Worm (Caenorhabditis elegans): ENCODE data around the gene rfip-1.

Gene rfip-1

DNA sequence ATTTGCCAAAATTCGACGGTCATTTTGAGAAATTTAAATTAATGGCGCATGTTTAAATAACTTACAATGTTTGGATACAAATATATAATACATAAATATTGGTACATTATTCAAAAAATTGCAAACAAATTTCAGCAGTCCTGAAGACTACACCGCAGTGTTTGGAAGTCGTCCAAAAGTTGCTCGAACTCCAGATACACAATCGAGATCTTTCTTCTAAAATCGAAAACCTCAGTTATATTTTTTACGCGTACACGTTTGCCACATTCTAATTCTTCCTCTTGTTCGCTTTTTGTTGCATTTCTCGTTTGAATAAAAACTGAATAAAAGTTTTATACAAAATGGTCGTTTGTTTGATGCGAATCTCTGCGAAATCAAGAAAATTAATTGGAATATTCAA lies 19.9 kb downstream of the rfip-1 start, which contains the start of gene tsp-18:
Gene tsp-18 (plus strand): TSS at position 301 of the 400 bp plus-strand sequence.
- TF ChIP-seq elt-3 (tag; optimal IDR thresholded peaks at IDR 0.05) (no peak), mbf-1 (tag; optimal IDR thresholded peaks at IDR 0.05) (no peak), unc-39 (tag; optimal IDR thresholded peaks at IDR 0.05) (no peak)

ce11 chrII:5906274-5906673 lies 21.9 kb downstream of the rfip-1 start, which contains the start of gene F59G1.8:
Gene F59G1.8, plus strand, starts transcription at chrII:5906566.
- TF ChIP-seq dmd-4 (tag; optimal IDR thresholded peaks at IDR 0.05) (no peak), sma-9 (GFP tag; optimal IDR thresholded peaks at IDR 0.05) (no peak), sma-9 (tag; optimal IDR thresholded peaks at IDR 0.05) (no peak), gmeb-1 (tag; optimal IDR thresholded peaks at IDR 0.05) (no peak), lin-11 (tag; optimal IDR thresholded peaks at IDR 0.05) (no peak), lin-39 (tag; optimal IDR thresholded peaks at IDR 0.05) (no peak), nhr-23 (tag; optimal IDR thresholded peaks at IDR 0.05) (no peak), skn-1 (tag; optimal IDR thresholded peaks at IDR 0.05) (no peak), R02D3.7 (tag; optimal IDR thresholded peaks at IDR 0.05) (no peak), unc-55 (GFP tag; optimal IDR thresholded peaks at IDR 0.05) (no peak), ztf-11 (tag; optimal IDR thresholded peaks at IDR 0.05) (no peak), mab-5 (tag; optimal IDR thresholded peaks at IDR 0.05) (no peak), lsy-2 (tag; optimal IDR thresholded peaks at IDR 0.05) (no peak), sem-4 (tag; optimal IDR thresholded peaks at IDR 0.05) (no peak)

ce11 chrII:5907482-5907881 lies 23.1 kb downstream of the rfip-1 start, which contains the start of gene vps-35:
Gene vps-35, plus strand, starts transcription at chrII:5907816.
- TF ChIP-seq egl-27 (tag; optimal IDR thresholded peaks at IDR 0.05), result no peak
- TF ChIP-seq nhr-77 (tag; optimal IDR thresholded peaks at IDR 0.05), result no peak
- no peak for TF ChIP-seq nhr-11 (tag; optimal IDR thresholded peaks at IDR 0.05)
- no peak for TF ChIP-seq unc-62 (GFP tag; optimal IDR thresholded peaks at IDR 0.05)
- TF ChIP-seq nhr-23 (tag; optimal IDR thresholded peaks at IDR 0.05), result no peak
- no peak for TF ChIP-seq nhr-12 (tag; optimal IDR thresholded peaks at IDR 0.05)
- no peak for TF ChIP-seq elt-1 (tag; optimal IDR thresholded peaks at IDR 0.05)
- TF ChIP-seq crh-2 (tag; optimal IDR thresholded peaks at IDR 0.05), result peak; percentile 27
- no peak for TF ChIP-seq peb-1 (tag; optimal IDR thresholded peaks at IDR 0.05)
- TF ChIP-seq gmeb-1 (tag; optimal IDR thresholded peaks at IDR 0.05), result no peak
- no peak for TF ChIP-seq elt-3 (tag; optimal IDR thresholded peaks at IDR 0.05)
- no peak for TF ChIP-seq mbf-1 (tag; optimal IDR thresholded peaks at IDR 0.05)
- no peak for TF ChIP-seq alr-1 (tag; optimal IDR thresholded peaks at IDR 0.05)
- TF ChIP-seq unc-39 (tag; optimal IDR thresholded peaks at IDR 0.05), result no peak
- no peak for TF ChIP-seq sma-9 (GFP tag; optimal IDR thresholded peaks at IDR 0.05)
- no peak for TF ChIP-seq sma-9 (tag; optimal IDR thresholded peaks at IDR 0.05)
- peak; percentile 54 for TF ChIP-seq C34F6.9 (tag; optimal IDR thresholded peaks at IDR 0.05)
- TF ChIP-seq ZK546.5 (tag; optimal IDR thresholded peaks at IDR 0.05), result no peak
- TF ChIP-seq lin-39 (tag; optimal IDR thresholded peaks at IDR 0.05), result no peak
- no peak for TF ChIP-seq ztf-4 (tag; optimal IDR thresholded peaks at IDR 0.05)
- TF ChIP-seq skn-1 (tag; optimal IDR thresholded peaks at IDR 0.05), result no peak
- TF ChIP-seq zag-1 (tag; optimal IDR thresholded peaks at IDR 0.05), result no peak
- no peak for TF ChIP-seq sem-4 (tag; optimal IDR thresholded peaks at IDR 0.05)
- TF ChIP-seq lsy-2 (tag; optimal IDR thresholded peaks at IDR 0.05), result peak in 1 of 2 experiments; percentile 53
- no peak for TF ChIP-seq ztf-11 (tag; optimal IDR thresholded peaks at IDR 0.05)
- TF ChIP-seq snpc-4 (tag; optimal IDR thresholded peaks at IDR 0.05), result no peak
- TF ChIP-seq mab-5 (tag; optimal IDR thresholded peaks at IDR 0.05), result no peak
- no peak for TF ChIP-seq mdl-1 (tag; optimal IDR thresholded peaks at IDR 0.05)
- TF ChIP-seq nhr-10 (tag; optimal IDR thresholded peaks at IDR 0.05), result no peak
- TF ChIP-seq nhr-21 (tag; optimal IDR thresholded peaks at IDR 0.05), result no peak
- TF ChIP-seq ama-1 (optimal IDR thresholded peaks at IDR 0.05), result no peak
- no peak for TF ChIP-seq ceh-82 (tag; optimal IDR thresholded peaks at IDR 0.05)
- TF ChIP-seq nhr-237 (tag; optimal IDR thresholded peaks at IDR 0.05), result no peak
- no peak for TF ChIP-seq nhr-6 (tag; optimal IDR thresholded peaks at IDR 0.05)
- no peak for TF ChIP-seq sma-3 (GFP tag; optimal IDR thresholded peaks at IDR 0.05)
- peak; percentile 87 for TF ChIP-seq fos-1 (tag; optimal IDR thresholded peaks at IDR 0.05)
- TF ChIP-seq lin-11 (tag; optimal IDR thresholded peaks at IDR 0.05), result no peak
- no peak for TF ChIP-seq Y55F3AM.14 (GFP tag; optimal IDR thresholded peaks at IDR 0.05)
- peak; percentile 57 for TF ChIP-seq nhr-129 (tag; optimal IDR thresholded peaks at IDR 0.05)
- no peak for TF ChIP-seq ceh-16 (tag; optimal IDR thresholded peaks at IDR 0.05)
- TF ChIP-seq unc-55 (GFP tag; optimal IDR thresholded peaks at IDR 0.05), result peak; percentile 57
- TF ChIP-seq nhr-25 (tag; optimal IDR thresholded peaks at IDR 0.05), result no peak
- TF ChIP-seq ztf-1 (GFP tag; conservative IDR thresholded peaks at IDR 0.05), result no peak
